Fruit fly (Drosophila melanogaster) whole organism: ENCODE data around the gene Alg1.
"Not testable (repeated sequence)": the region's sequence is repeated elsewhere in the genome, so short reads cannot be mapped to it uniquely, and the experiment has no call there.

Experiments used
- CG8478 ChIP-seq: fragments of >200 bp; optimal IDR thresholded peaks from 2 replicates; lab custom pipeline; 2018; ENCODE audit warnings: inconsistent platforms
- Dll ChIP-seq: fragments of >200 bp; optimal IDR thresholded peaks from 2 replicates; lab custom pipeline; 2017
- EcR ChIP-seq, 2 experiments: fragments of >200 bp; optimal IDR thresholded peaks; 2 replicates each; lab custom pipeline; 2017; ENCODE audit warnings: missing biosample characterization in 2 of 2, missing genetic modification characterization in 2 of 2, missing genetic modification reagents in 2 of 2
- pan ChIP-seq: fragments of >200 bp; optimal IDR thresholded peaks from 2 replicates; lab custom pipeline; 2017
- psq ChIP-seq: fragments of >200 bp; optimal IDR thresholded peaks from 2 replicates; lab custom pipeline; 2017
- usp ChIP-seq: fragments of >200 bp; optimal IDR thresholded peaks from 2 replicates; lab custom pipeline; 2017; ENCODE audit warnings: missing biosample characterization, missing genetic modification characterization, mixed read lengths

The Alg1 gene

DNA sequence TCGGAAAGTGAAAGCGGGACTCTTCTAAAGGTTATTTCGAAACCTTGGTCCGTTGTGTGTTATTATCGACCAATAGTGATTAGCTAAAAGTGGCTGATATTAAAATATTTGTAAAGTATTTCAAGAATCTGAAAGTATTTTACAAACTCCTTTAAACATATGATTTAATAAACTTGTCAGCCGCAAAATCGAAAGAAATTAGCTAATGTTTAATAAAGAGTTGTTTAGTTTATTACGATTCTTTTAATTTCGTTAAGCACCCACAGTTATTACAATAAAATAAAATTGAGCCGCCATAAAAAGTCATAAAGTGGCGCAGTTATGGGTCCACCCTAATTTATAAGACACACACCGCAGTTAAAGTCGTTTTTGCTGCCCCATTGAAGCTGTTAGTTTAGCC is 21.0 kb downstream of the Alg1 start:
- TF ChIP-seq CG8478 (lab: Kevin White, UChicago) (no peak), pan (lab: Kevin White, UChicago) (no peak), Dll (lab: Kevin White, UChicago) (no peak), EcR (GFP tag; optimal IDR thresholded peaks at IDR 0.05; lab: Kevin White, UChicago) (no peak)

DNA sequence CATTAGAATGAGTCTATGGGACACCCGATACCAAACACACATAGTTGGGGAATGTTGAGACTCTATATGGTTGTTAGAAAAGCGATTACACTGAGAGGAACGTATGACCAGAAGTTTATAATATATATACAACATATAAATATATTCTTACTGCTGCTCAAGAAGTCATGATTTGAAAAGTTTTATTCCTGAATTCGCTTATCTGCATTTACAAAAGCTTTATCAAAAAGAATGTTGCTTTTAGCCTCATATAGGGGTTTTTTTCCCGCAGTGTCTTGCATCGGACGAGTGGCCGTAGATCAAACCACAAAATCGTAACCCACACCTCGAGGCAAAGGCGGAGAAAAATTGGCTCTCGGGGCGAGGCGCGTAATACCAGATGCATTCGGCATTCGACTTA is 23.2 kb downstream of the Alg1 start:
- TF ChIP-seq CG8478 (lab: Kevin White, UChicago) (no peak), usp (GFP tag; lab: Kevin White, UChicago) (no peak), Dll (lab: Kevin White, UChicago) (no peak), pan (lab: Kevin White, UChicago) (no peak), EcR (GFP tag; optimal IDR thresholded peaks at IDR 0.05; lab: Kevin White, UChicago) (no peak), psq (lab: Kevin White, UChicago) (no peak)

DNA sequence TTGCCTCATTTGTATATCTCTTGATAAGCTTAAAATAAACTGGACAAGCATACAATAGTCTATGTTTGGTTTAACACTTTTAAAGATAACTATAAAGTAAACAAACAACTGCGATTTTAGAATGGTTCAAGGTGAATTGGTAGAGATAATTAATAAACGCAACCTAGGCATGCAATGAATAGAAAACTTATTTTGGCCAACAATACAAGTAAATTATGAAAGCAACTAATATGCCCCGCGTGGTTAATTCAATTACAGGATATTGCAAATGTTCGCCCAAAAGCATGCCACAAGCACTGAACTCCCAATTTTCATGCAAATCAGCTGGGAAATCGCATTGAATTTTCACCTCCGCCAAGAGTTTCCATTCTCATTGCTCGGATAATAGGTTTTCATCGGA is 26.7 kb downstream of the Alg1 start:
- TF ChIP-seq EcR (GFP tag; optimal IDR thresholded peaks at IDR 0.05; lab: Kevin White, UChicago), result no peak

DNA sequence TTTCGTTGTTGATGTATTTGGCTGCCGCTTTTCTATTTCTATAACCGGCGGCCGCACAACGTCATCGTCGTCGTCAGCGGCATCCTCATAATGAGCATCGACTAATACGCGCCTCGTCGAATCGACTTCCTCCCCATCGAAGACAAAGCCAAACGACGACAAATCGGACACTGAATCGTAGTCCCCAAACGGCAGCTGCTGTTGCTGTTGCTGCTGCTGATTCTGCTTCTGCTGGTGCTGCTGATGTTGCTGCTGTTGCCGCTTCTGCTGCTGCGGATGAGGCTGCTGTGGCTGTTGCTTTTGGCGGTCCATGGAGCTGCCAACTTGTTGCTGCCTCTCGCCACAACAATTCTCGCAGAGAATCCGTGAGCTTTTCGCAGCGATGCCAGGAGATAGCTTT is 27.8 kb downstream of the Alg1 start:
- TF ChIP-seq pan (lab: Kevin White, UChicago), result no peak
- no peak for TF ChIP-seq CG8478 (lab: Kevin White, UChicago)
- TF ChIP-seq psq (lab: Kevin White, UChicago), result no peak
- TF ChIP-seq Dll (lab: Kevin White, UChicago), result no peak
- TF ChIP-seq usp (GFP tag; lab: Kevin White, UChicago), result no peak
- TF ChIP-seq EcR (GFP tag; optimal IDR thresholded peaks at IDR 0.05; lab: Kevin White, UChicago), result no peak

DNA sequence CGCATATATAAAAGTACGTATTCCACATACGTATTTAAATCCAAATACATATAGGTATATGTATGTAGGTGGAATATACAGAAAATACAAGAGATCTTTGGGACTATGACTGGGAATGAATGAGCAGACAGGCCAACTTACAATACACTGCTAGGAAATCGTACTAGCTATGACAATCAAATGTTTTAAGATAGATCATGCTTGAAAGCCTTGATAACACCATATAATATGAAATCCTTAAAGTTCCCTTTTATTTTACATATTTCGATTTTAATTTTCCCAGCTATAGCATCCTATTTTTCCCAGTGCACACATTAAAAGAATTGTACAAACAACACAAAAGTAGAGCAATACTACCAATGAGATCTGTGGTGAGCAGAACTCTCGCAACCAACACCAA is 29.6 kb downstream of the Alg1 start:
- TF ChIP-seq psq (lab: Kevin White, UChicago), result no peak
- TF ChIP-seq EcR (GFP tag; optimal IDR thresholded peaks at IDR 0.05; lab: Kevin White, UChicago), result no peak
- no peak for TF ChIP-seq Dll (lab: Kevin White, UChicago)
- TF ChIP-seq pan (lab: Kevin White, UChicago), result no peak
- TF ChIP-seq usp (GFP tag; lab: Kevin White, UChicago), result no peak
- TF ChIP-seq CG8478 (lab: Kevin White, UChicago), result no peak

DNA sequence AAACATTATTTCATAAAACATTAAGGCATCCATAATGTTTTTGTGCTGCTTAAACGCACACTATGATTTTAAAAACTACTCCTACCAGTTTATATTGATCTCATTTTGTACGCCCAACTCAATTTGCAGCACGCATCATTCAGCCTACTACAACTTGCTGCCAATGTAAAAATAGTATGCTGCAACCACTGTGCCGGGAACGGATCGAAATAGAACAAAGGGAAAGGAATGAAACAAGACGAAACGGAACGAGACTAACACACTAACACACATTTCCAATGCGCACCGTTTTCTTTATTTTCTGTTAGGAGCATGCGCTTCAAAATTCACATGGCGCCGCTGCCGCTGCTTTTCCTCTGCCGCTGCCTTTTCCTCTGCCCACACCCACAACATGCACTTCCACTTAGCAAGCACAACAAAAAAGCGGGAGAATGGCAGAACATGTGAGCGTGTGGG is 34.0 kb downstream of the Alg1 start:
- no peak for TF ChIP-seq psq (lab: Kevin White, UChicago)
- TF ChIP-seq EcR (GFP tag; optimal IDR thresholded peaks at IDR 0.05; lab: Kevin White, UChicago), result no peak
- no peak for TF ChIP-seq Dll (lab: Kevin White, UChicago)
- TF ChIP-seq usp (GFP tag; lab: Kevin White, UChicago), result no peak
- no peak for TF ChIP-seq CG8478 (lab: Kevin White, UChicago)
- TF ChIP-seq pan (lab: Kevin White, UChicago), result no peak

DNA sequence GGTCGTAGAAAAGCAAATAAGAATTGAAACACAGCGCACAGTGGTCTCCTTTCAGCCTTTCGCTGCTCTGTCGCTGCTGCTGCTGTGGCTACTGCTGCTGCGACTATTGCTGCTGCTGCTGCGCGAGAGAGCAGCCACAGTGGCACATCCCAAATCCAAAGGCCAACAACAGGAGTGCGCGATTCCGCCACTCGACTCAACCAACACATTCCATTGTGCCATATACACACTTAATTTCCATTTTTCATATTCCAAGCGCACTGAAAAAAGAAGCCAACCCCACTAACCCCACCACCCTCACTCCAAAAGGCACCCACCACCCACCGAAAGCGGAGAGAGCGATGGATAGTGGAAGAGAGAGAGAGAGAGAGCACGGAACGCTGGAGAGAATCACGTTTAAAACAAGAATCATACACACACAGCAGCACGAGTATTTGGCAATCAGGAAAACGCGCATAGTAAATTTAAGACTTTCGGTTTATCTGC is 34.8 kb downstream of the Alg1 start:
- TF ChIP-seq EcR (GFP tag; optimal IDR thresholded peaks at IDR 0.05; lab: Kevin White, UChicago), result no peak
- no peak for TF ChIP-seq usp (GFP tag; lab: Kevin White, UChicago)
- no peak for TF ChIP-seq CG8478 (lab: Kevin White, UChicago)
- no peak for TF ChIP-seq pan (lab: Kevin White, UChicago)
- TF ChIP-seq psq (lab: Kevin White, UChicago), result no peak
- TF ChIP-seq Dll (lab: Kevin White, UChicago), result no peak

DNA sequence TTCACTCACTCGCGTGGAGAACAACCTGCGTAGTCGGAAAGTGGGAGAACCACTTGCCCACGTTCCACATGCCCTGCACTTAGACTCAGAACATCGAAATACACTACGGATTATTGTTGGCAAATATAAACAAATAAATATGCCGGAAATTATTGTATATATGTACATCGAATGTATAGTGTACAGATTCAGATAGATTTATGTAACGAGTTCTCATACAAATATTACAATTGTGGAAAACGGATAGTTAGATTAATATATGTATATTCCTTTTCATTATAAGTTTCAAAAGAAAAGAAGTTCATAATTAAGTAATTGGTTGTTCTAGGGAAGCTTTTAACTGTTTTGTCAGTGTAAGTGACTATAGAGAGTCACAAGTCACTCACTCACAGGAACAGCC is 36.4 kb downstream of the Alg1 start:
- TF ChIP-seq pan (lab: Kevin White, UChicago) (no peak), CG8478 (lab: Kevin White, UChicago) (no peak), Dll (lab: Kevin White, UChicago) (no peak), psq (lab: Kevin White, UChicago) (no peak), EcR (GFP tag; optimal IDR thresholded peaks at IDR 0.05; lab: Kevin White, UChicago) (no peak), usp (GFP tag; lab: Kevin White, UChicago) (no peak)

DNA sequence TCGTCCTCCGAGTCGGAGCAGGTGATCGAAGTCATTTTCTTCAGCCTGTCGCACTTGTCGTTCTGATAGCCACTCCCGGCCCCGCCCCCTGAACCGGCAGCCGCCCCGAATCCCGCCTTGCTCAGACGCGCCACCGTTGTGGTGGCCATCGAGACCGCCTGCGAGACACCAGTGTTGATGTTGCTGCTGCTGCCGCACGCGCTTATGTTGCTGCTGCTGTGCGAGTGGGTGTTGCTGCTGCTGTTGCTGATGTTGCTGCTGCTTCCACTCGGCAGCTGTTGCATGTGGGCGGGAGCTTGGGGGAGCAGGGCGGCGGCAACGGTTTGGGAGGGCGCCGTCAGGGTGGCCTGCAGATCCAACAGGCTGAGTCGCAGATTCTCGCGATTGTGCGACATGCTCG is 37.0 kb downstream of the Alg1 start:
- no peak for TF ChIP-seq pan (lab: Kevin White, UChicago)
- TF ChIP-seq EcR (GFP tag; optimal IDR thresholded peaks at IDR 0.05; lab: Kevin White, UChicago), result no peak

DNA sequence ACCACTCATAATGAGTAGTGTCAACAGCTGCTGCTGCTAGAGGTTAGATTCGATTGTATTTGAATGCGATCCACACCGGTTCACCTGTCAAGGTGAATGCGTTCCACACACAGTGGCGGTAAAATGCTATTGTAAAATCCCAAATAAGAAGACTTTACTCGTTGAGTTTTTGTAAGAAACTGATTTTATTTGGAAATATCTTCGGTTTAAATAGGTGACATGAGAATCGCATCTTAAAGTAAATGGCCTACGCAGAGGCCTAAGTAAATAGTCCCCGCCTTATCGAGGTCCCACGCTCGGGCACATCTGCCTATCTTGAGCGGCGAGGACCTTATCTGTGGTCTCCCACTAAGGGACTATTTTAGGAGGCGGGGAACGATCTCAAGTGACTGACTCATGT is 47.8 kb downstream of the Alg1 start, which contains the start of gene TyrR:
TSS of gene TyrR (minus strand) at position 101 of the 400 bp plus-strand sequence.
- not testable (repeated sequence) for TF ChIP-seq usp (GFP tag; lab: Kevin White, UChicago); Dll (lab: Kevin White, UChicago); EcR (GFP tag; optimal IDR thresholded peaks at IDR 0.05; lab: Kevin White, UChicago)

DNA sequence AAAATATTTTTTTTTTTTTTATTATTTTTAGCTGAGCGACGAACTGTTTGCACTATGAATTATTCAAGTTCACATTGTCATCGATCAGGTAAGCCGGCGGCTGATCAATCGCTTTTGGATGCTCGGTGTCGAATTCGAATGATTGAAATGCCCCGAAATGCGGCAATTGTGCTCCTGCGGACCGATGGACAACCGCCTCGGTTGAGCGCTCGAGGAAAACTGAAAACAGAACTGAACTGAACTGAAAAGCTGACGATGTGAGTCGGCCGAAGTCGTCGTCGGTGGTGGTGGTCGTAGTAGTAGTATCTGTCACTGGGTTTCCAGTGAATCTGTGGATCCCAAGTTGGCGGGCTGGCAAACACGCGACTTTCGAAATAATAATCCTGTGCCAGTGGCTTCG is 48.7 kb downstream of the Alg1 start:
- no peak for TF ChIP-seq EcR (GFP tag; optimal IDR thresholded peaks at IDR 0.05; lab: Kevin White, UChicago)
- TF ChIP-seq Dll (lab: Kevin White, UChicago), result no peak
- no peak for TF ChIP-seq psq (lab: Kevin White, UChicago)
- no peak for TF ChIP-seq pan (lab: Kevin White, UChicago)

DNA sequence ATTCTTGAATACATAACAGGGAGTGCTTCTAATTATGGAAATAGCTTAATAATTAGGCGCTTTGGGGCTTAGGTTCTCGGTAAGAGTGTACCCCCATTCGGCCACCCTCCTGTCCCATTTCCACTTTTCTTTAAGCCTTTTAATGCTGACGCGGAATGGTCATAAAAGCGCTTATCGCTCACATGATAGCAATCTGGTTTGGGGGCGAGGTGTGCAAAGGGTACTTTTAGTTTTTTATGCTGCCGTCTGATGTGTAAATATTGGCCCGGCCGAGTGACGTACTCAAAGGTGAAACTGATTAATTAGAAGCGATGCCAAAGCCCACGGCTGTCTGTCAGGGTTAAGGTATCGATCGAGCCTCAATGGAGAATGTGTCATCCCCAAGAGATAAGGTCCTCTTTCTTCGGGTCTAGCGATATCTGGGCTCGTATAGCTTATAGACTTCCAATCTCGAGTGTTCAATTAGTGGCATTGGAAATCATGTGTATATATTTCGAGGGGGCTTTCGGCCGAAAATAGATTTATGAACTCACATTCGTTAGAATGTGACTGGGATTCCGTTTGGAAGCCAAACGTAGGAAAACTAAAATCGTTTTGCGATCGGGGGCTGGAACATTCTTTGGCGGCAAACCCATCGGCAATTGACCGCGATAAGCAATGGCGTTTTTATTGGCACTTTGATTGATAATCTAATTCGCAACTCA is 51.0 kb downstream of the Alg1 start:
- no peak for TF ChIP-seq pan (lab: Kevin White, UChicago)
- TF ChIP-seq usp (GFP tag; lab: Kevin White, UChicago), result no peak
- TF ChIP-seq EcR (GFP tag; optimal IDR thresholded peaks at IDR 0.05; lab: Kevin White, UChicago), result no peak
- TF ChIP-seq CG8478 (lab: Kevin White, UChicago), result no peak
